Fruit fly (Drosophila melanogaster): Measurements from ENCODE around the gene CG14662.
A peak's percentile ranks its signal among the peaks of the same experiment; 100 is the strongest.

CG14662 gene

dm6 chr3R:5010153-5010552, 26.1 kb upstream of the CG14662 start (continued):
- TF ChIP-seq gcm (GFP tag; optimal IDR thresholded peaks at IDR 0.05), result peak; percentile 88
- TF ChIP-seq CG33213 (GFP tag; optimal IDR thresholded peaks at IDR 0.05), result peak; percentile 83
- peak; percentile 77 for TF ChIP-seq Bdp1 (GFP tag; optimal IDR thresholded peaks at IDR 0.05)
- peak; percentile 95 for TF ChIP-seq ara (GFP tag; IDR thresholded peaks at IDR 0.05)
- TF ChIP-seq CG6854 (GFP tag; optimal IDR thresholded peaks at IDR 0.05), result peak; percentile 82
- peak; percentile 92 for TF ChIP-seq Mrtf (GFP tag; IDR thresholded peaks at IDR 0.05)
- peak; percentile 28 for TF ChIP-seq CG7745 (tag; optimal IDR thresholded peaks at IDR 0.05)
- no peak for TF ChIP-seq Sin3A (optimal IDR thresholded peaks at IDR 0.05)
- peak; percentile 6 for TF ChIP-seq CG3995 (GFP tag; optimal IDR thresholded peaks at IDR 0.05)
- peak; percentile 71 for TF ChIP-seq tup (GFP tag; optimal IDR thresholded peaks at IDR 0.05)
- TF ChIP-seq CG3163 (GFP tag; optimal IDR thresholded peaks at IDR 0.05), result peak; percentile 65
- no peak for TF ChIP-seq tll (GFP tag; optimal IDR thresholded peaks at IDR 0.05)
- no peak for TF ChIP-seq CG34376 (GFP tag; optimal IDR thresholded peaks at IDR 0.05)
- TF ChIP-seq CG6654 (GFP tag; optimal IDR thresholded peaks at IDR 0.05), result peak; percentile 80
- no peak for TF ChIP-seq pita (GFP tag; optimal IDR thresholded peaks at IDR 0.05)
- no peak for TF ChIP-seq CG6791 (GFP tag; IDR thresholded peaks at IDR 0.05; ENCODE audit: partially characterized antibody)
- TF ChIP-seq az2 (GFP tag; optimal IDR thresholded peaks at IDR 0.05), result peak; percentile 94
- TF ChIP-seq dan (GFP tag; IDR thresholded peaks at IDR 0.05), result peak; percentile 56; the same call in 1 of the 2 replicates
- TF ChIP-seq NfI (GFP tag; optimal IDR thresholded peaks at IDR 0.05), result peak; percentile 89
- peak; percentile 91 for TF ChIP-seq Camta (GFP tag; optimal IDR thresholded peaks at IDR 0.05)
- TF ChIP-seq exex (tag; optimal IDR thresholded peaks at IDR 0.05), result peak; percentile 43
- peak; percentile 59 for TF ChIP-seq CG15073 (GFP tag; optimal IDR thresholded peaks at IDR 0.05)
- TF ChIP-seq Xrp1 (GFP tag; IDR thresholded peaks at IDR 0.05), result peak; percentile 94
- TF ChIP-seq CoRest (tag; optimal IDR thresholded peaks at IDR 0.05), result peak; percentile 93
- no peak for TF ChIP-seq CkIIα-i1 (GFP tag; IDR thresholded peaks at IDR 0.05)
- peak; percentile 76 for TF ChIP-seq her (GFP tag; optimal IDR thresholded peaks at IDR 0.05)
- TF ChIP-seq psq (GFP tag; optimal IDR thresholded peaks at IDR 0.05), result peak; percentile 81
- TF ChIP-seq CG14710 (tag; optimal IDR thresholded peaks at IDR 0.05), result peak; percentile 89
- peak; percentile 94 for TF ChIP-seq CG7839 (tag; optimal IDR thresholded peaks at IDR 0.05)
- no peak for TF ChIP-seq hb (GFP tag; IDR thresholded peaks at IDR 0.05; ENCODE audit: partially characterized antibody)
- peak; percentile 93 for TF ChIP-seq CG11695 (GFP tag; IDR thresholded peaks at IDR 0.05)
- no peak for TF ChIP-seq amos (GFP tag; IDR thresholded peaks at IDR 0.05; ENCODE audit: partially characterized antibody)
- peak; percentile 83 for TF ChIP-seq NC2β (GFP tag; optimal IDR thresholded peaks at IDR 0.05)
- peak; percentile 86 for TF ChIP-seq kah (GFP tag; optimal IDR thresholded peaks at IDR 0.05)
- TF ChIP-seq CG7987 (GFP tag; optimal IDR thresholded peaks at IDR 0.05), result peak; percentile 61
- TF ChIP-seq ken (GFP tag; IDR thresholded peaks at IDR 0.05), result peak; percentile 91
- peak; percentile 92 for TF ChIP-seq lmd (GFP tag; IDR thresholded peaks at IDR 0.05)
- TF ChIP-seq CG14441 (GFP tag; IDR thresholded peaks at IDR 0.05), result peak; percentile 92
- TF ChIP-seq Eip74EF (GFP tag; optimal IDR thresholded peaks at IDR 0.05), result peak in 1 of 2 experiments; percentile 92
- TF ChIP-seq D19B (GFP tag; optimal IDR thresholded peaks at IDR 0.05), result peak; percentile 50
- TF ChIP-seq slp2 (GFP tag; optimal IDR thresholded peaks at IDR 0.05), result peak; percentile 82
- TF ChIP-seq CG11696 (GFP tag; IDR thresholded peaks at IDR 0.05), result peak; percentile 77
- TF ChIP-seq Adf1 (GFP tag; IDR thresholded peaks at IDR 0.05), result 0 out of 2 replicates have a peak, but pooled peaks have one; percentile 33
- TF ChIP-seq CG4820 (GFP tag; optimal IDR thresholded peaks at IDR 0.05), result peak; percentile 93
- TF ChIP-seq CG2712 (tag; optimal IDR thresholded peaks at IDR 0.05), result peak; percentile 94
- peak; percentile 78 for TF ChIP-seq slou (GFP tag; optimal IDR thresholded peaks at IDR 0.05)
- peak; percentile 80 for TF ChIP-seq CG18476 (GFP tag; optimal IDR thresholded peaks at IDR 0.05)
- no peak for TF ChIP-seq CG8478 (optimal IDR thresholded peaks at IDR 0.05)
- no peak for TF ChIP-seq fru (optimal IDR thresholded peaks at IDR 0.05)
- peak; percentile 81 for TF ChIP-seq Nf-YA (GFP tag; IDR thresholded peaks at IDR 0.05)
- no peak for TF ChIP-seq pzg (GFP tag; optimal IDR thresholded peaks at IDR 0.05)
- TF ChIP-seq CG30403 (GFP tag; optimal IDR thresholded peaks at IDR 0.05), result peak; percentile 91
